Fruit fly (Drosophila melanogaster): ENCODE results near the gene eIF4G2.

The eIF4G2 gene

DNA sequence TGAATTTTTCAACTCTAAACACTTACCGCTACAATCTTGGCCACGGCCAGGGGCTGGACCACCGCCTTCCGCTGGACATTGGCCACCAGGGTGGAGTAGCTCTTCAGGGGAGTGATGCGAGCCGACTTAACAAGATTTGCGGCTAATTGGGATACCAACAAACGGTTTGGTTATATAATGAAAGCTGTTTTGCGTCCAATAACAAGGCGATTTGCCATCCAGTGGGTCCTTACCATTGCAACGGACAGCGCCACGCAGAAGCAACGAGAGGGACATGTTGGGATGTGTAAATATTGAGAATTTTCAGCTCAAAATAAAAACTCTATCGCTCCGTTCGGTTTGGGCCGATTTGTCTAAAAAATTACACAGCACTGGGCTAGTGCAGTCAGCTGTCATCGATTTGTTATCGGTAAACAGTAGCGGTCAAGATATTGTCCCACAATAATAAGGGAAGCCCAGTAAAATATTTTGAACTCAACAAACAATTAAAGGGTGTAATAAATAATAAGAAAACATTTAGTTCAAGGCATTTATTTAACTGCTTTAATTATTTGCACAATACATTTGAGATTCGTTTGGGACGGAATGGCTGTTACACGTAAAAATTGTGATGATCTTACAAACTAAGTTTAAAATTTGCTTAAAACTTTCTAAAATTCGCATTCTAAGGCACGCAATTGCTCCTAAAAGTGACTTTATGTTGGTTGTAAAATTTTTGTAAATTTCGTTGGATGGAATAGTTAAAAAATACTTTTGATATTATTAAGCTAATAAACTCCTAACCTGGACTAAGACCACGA, 58.6 kb downstream of the eIF4G2 start, which contains the start of gene SdhD (continued):
- TF ChIP-seq dsx (GFP tag; optimal IDR thresholded peaks at IDR 0.05; ENCODE audit: poor library complexity, severe bottlenecking) = no peak
- no peak for TF ChIP-seq CG6276 (GFP tag; optimal IDR thresholded peaks at IDR 0.05)
- peak; percentile 37 for TF ChIP-seq esn (GFP tag; optimal IDR thresholded peaks at IDR 0.05)
- no peak for TF ChIP-seq CG11762 (GFP tag; optimal IDR thresholded peaks at IDR 0.05; ENCODE audit: insufficient read depth)
- TF ChIP-seq Hr38 (GFP tag; optimal IDR thresholded peaks at IDR 0.05) = no peak
- no peak for TF ChIP-seq dac (GFP tag; optimal IDR thresholded peaks at IDR 0.05)
- TF ChIP-seq CG11902 (GFP tag; optimal IDR thresholded peaks at IDR 0.05) = no peak
- TF ChIP-seq topi (GFP tag; optimal IDR thresholded peaks at IDR 0.05) = peak; percentile 9
- TF ChIP-seq CG11294 (GFP tag; IDR thresholded peaks at IDR 0.05) = no peak

Measured in whole organism, prepupa.